Worm (Caenorhabditis elegans) whole organism, L4 larva: ENCODE results near the gene best-18.

Experiments
- D1046.2 ChIP-seq: fragments of 200-800 bp; sonication (Bioruptor generic); IDR thresholded peaks from 2 replicates; pipeline ENCODE4 v1.3.6; 2022; ENCODE audit warnings: missing genetic modification characterization, missing compliant biosample characterization
- F10B5.3 ChIP-seq: sonication (generic microtip); optimal IDR thresholded peaks from 2 replicates; lab custom pipeline; 2016; ENCODE audit warnings: mild to moderate bottlenecking, missing genetic modification characterization, missing compliant biosample characterization
- F26F4.8 ChIP-seq: fragments of 200-800 bp; sonication (Bioruptor generic); conservative IDR thresholded peaks from 2 replicates; pipeline ENCODE4 v1.3.6; 2022; ENCODE audit warnings: missing genetic modification characterization, missing compliant biosample characterization
- F37D6.2 ChIP-seq: sonication (generic microtip); optimal IDR thresholded peaks from 2 replicates; lab custom pipeline; 2016; ENCODE audit warnings: mild to moderate bottlenecking, missing genetic modification characterization, missing compliant biosample characterization
- F49E8.2 ChIP-seq: sonication (generic microtip); optimal IDR thresholded peaks from 2 replicates; lab custom pipeline; 2016; ENCODE audit warnings: missing compliant biosample characterization, mild to moderate bottlenecking, missing genetic modification characterization, borderline replicate concordance
- R02D3.7 ChIP-seq: fragments of 150-350 bp; sonication (generic microtip); optimal IDR thresholded peaks from 3 replicates; lab custom pipeline; 2014; ENCODE audit warnings: missing biosample characterization, missing genetic modification characterization
- Y48G9A.11 ChIP-seq: fragments of 200-800 bp; sonication (Bioruptor generic); IDR thresholded peaks from 2 replicates; pipeline ENCODE4 v1.3.6; 2022; ENCODE audit warnings: missing genetic modification reagents, missing genetic modification characterization, missing compliant biosample characterization
- aha-1 ChIP-seq: fragments of 150-350 bp; peaks from one replicate; lab custom pipeline; 2014; ENCODE audit warnings: missing biosample characterization, missing genetic modification characterization
- aly-2 ChIP-seq: sonication (generic microtip); optimal IDR thresholded peaks from 2 replicates; lab custom pipeline; 2018; ENCODE audit warnings: missing biosample characterization, missing genetic modification characterization
- ama-1 ChIP-seq: fragments of 150-350 bp; optimal IDR thresholded peaks from 2 replicates; lab custom pipeline; 2014; ENCODE audit warnings: inconsistent platforms, mixed read lengths
- attf-4 ChIP-seq: sonication (generic microtip); optimal IDR thresholded peaks from 3 replicates; lab custom pipeline; 2017; ENCODE audit warnings: missing biosample characterization, missing genetic modification characterization
- ceh-20 ChIP-seq: fragments of 200-800 bp; sonication (Bioruptor generic); IDR thresholded peaks from 2 replicates; pipeline ENCODE4 v1.3.6; 2022; ENCODE audit warnings: missing genetic modification reagents, missing genetic modification characterization, missing compliant biosample characterization
- ceh-32 ChIP-seq: sonication (generic microtip); optimal IDR thresholded peaks from 2 replicates; lab custom pipeline; 2016; ENCODE audit warnings: mild to moderate bottlenecking, missing genetic modification characterization, missing compliant biosample characterization; ENCODE audit not compliant: poor library complexity
- ceh-62 ChIP-seq: sonication (generic microtip); optimal IDR thresholded peaks from 2 replicates; lab custom pipeline; 2017; ENCODE audit warnings: missing biosample characterization, missing genetic modification characterization
- ces-1 ChIP-seq: fragments of 150-350 bp; sonication (generic microtip); optimal IDR thresholded peaks from 4 replicates; lab custom pipeline; 2014; ENCODE audit warnings: missing biosample characterization, missing genetic modification reagents, missing genetic modification characterization
- ctbp-1 ChIP-seq: fragments of 200-800 bp; sonication (Bioruptor generic); IDR thresholded peaks from 2 replicates; pipeline ENCODE4 v1.3.6; 2022; ENCODE audit warnings: missing genetic modification reagents, missing genetic modification characterization, missing compliant biosample characterization
- daf-12 ChIP-seq: fragments of 150-350 bp; optimal IDR thresholded peaks from 2 replicates; lab custom pipeline; 2014; ENCODE audit warnings: missing biosample characterization, missing genetic modification reagents, missing genetic modification characterization
- daf-19 ChIP-seq: fragments of 200-800 bp; sonication (Bioruptor generic); conservative IDR thresholded peaks from 2 replicates; pipeline ENCODE4 v1.3.6; 2022; ENCODE audit warnings: missing genetic modification characterization, missing compliant biosample characterization
- daf-8 ChIP-seq: fragments of 200-800 bp; sonication (Bioruptor generic); IDR thresholded peaks from 2 replicates; pipeline ENCODE4 v1.3.6; 2022; ENCODE audit warnings: missing genetic modification characterization, missing compliant biosample characterization
- dmd-9 ChIP-seq: fragments of 200-800 bp; sonication (Bioruptor generic); IDR thresholded peaks from 2 replicates; pipeline ENCODE4 v1.3.6; 2022; ENCODE audit warnings: missing genetic modification reagents, missing genetic modification characterization, missing compliant biosample characterization
- dpl-1 ChIP-seq: fragments of 150-350 bp; optimal IDR thresholded peaks from 2 replicates; lab custom pipeline; 2014; ENCODE audit warnings: missing biosample characterization, missing genetic modification reagents, missing genetic modification characterization
- dve-1 ChIP-seq: sonication (generic microtip); optimal IDR thresholded peaks from 2 replicates; lab custom pipeline; 2017; ENCODE audit warnings: antibody characterized with exemption, mild to moderate bottlenecking, missing genetic modification characterization, missing compliant biosample characterization; ENCODE audit not compliant: insufficient read depth
- egl-43 ChIP-seq: fragments of 200-800 bp; sonication (Bioruptor generic); IDR thresholded peaks from 2 replicates; pipeline ENCODE4 v1.3.6; 2022; ENCODE audit warnings: missing genetic modification reagents, missing genetic modification characterization, missing compliant biosample characterization
- fkh-10 ChIP-seq: fragments of 150-350 bp; optimal IDR thresholded peaks from 2 replicates; lab custom pipeline; 2014; ENCODE audit warnings: missing biosample characterization, missing genetic modification reagents, missing genetic modification characterization
- fos-1 ChIP-seq: fragments of 150-350 bp; optimal IDR thresholded peaks from 2 replicates; lab custom pipeline; 2014; ENCODE audit warnings: missing biosample characterization, missing genetic modification characterization
- gei-8 ChIP-seq: fragments of 200-800 bp; sonication (Bioruptor generic); optimal IDR thresholded peaks from 2 replicates; lab custom pipeline; 2018; ENCODE audit warnings: mild to moderate bottlenecking, missing genetic modification characterization, missing compliant biosample characterization
- hlh-11 ChIP-seq: fragments of 200-800 bp; sonication (Bioruptor generic); optimal IDR thresholded peaks from 2 replicates; lab custom pipeline; 2018; ENCODE audit warnings: mild to moderate bottlenecking, missing genetic modification characterization, missing compliant biosample characterization
- hmg-1.1 ChIP-seq: fragments of 200-800 bp; sonication (Bioruptor generic); IDR thresholded peaks from 2 replicates; pipeline ENCODE4 v1.3.6; 2022; ENCODE audit warnings: missing genetic modification reagents, missing genetic modification characterization, missing compliant biosample characterization
- jun-1 ChIP-seq: fragments of 150-350 bp; optimal IDR thresholded peaks from 2 replicates; lab custom pipeline; 2014; ENCODE audit warnings: missing biosample characterization, missing genetic modification reagents, missing genetic modification characterization
- lin-1 ChIP-seq: fragments of 200-800 bp; sonication (Bioruptor generic); IDR thresholded peaks from 2 replicates; pipeline ENCODE4 v1.3.6; 2022; ENCODE audit warnings: missing genetic modification reagents, missing genetic modification characterization, missing compliant biosample characterization
- lin-13 ChIP-seq: fragments of 150-350 bp; optimal IDR thresholded peaks from 2 replicates; lab custom pipeline; 2014; ENCODE audit warnings: missing biosample characterization, missing genetic modification reagents, missing genetic modification characterization
- lin-29 ChIP-seq: fragments of 200-800 bp; sonication (Bioruptor generic); IDR thresholded peaks from 2 replicates; pipeline ENCODE4 v1.3.6; 2022; ENCODE audit warnings: missing genetic modification reagents, missing genetic modification characterization, missing compliant biosample characterization
- lir-3 ChIP-seq: sonication (generic microtip); optimal IDR thresholded peaks from 2 replicates; lab custom pipeline; 2016; ENCODE audit warnings: mild to moderate bottlenecking, missing genetic modification characterization, missing compliant biosample characterization
- lsy-2 ChIP-seq, 2 experiments: fragments of 150-350 bp in 1 of 2; sonication (generic microtip) in 1 of 2; optimal IDR thresholded peaks; 2 replicates each; lab custom pipeline; 2014 to 2017; ENCODE audit warnings: missing biosample characterization in 2 of 2, missing genetic modification characterization in 2 of 2
- mep-1 ChIP-seq: fragments of 150-350 bp; sonication (generic microtip); optimal IDR thresholded peaks from 3 replicates; lab custom pipeline; 2014; ENCODE audit warnings: missing biosample characterization, missing genetic modification characterization
- mes-2 ChIP-seq: sonication (generic microtip); optimal IDR thresholded peaks from 2 replicates; lab custom pipeline; 2016; ENCODE audit warnings: missing genotype, mild to moderate bottlenecking, missing genetic modification characterization, missing compliant biosample characterization; ENCODE audit not compliant: poor library complexity, severe bottlenecking
- nhr-10 ChIP-seq: fragments of 150-350 bp; optimal IDR thresholded peaks from 2 replicates; lab custom pipeline; 2014; ENCODE audit warnings: missing biosample characterization, missing genetic modification characterization
- nhr-25 ChIP-seq: sonication (generic microtip); optimal IDR thresholded peaks from 2 replicates; lab custom pipeline; 2017; ENCODE audit warnings: missing genetic modification characterization, mild to moderate bottlenecking, missing compliant biosample characterization, antibody characterized with exemption, moderate library complexity, borderline replicate concordance; ENCODE audit not compliant: insufficient read depth
- nhr-41 ChIP-seq: fragments of 200-800 bp; sonication (Bioruptor generic); IDR thresholded peaks from 2 replicates; pipeline ENCODE4 v1.3.6; 2022; ENCODE audit warnings: missing genetic modification reagents, missing genetic modification characterization, missing compliant biosample characterization
- nhr-42 ChIP-seq: fragments of 200-800 bp; sonication (Bioruptor generic); IDR thresholded peaks from 2 replicates; pipeline ENCODE4 v1.3.6; 2022; ENCODE audit warnings: missing genetic modification characterization, missing compliant biosample characterization
- pha-4 ChIP-seq, 2 experiments: fragments of 150-350 bp in 1 of 2; fragments of 200-800 bp in 1 of 2; sonication (Bioruptor generic) in 1 of 2; IDR thresholded peaks in 1 of 2; optimal IDR thresholded peaks in 1 of 2; 2 replicates each; pipeline versions ENCODE4 v1.3.6 to Lab custom; 2014 to 2022; ENCODE audit warnings: missing genetic modification characterization in 2 of 2, missing genetic modification reagents in 2 of 2, missing biosample characterization in 1 of 2, missing compliant biosample characterization in 1 of 2
- rbr-2 ChIP-seq: sonication (generic microtip); optimal IDR thresholded peaks from 2 replicates; lab custom pipeline; 2016; ENCODE audit warnings: missing genotype, missing genetic modification characterization, missing compliant biosample characterization
- saeg-2 ChIP-seq: fragments of 200-800 bp; sonication (Bioruptor generic); IDR thresholded peaks from 2 replicates; pipeline ENCODE4 v1.3.6; 2022; ENCODE audit warnings: missing genetic modification reagents, missing genetic modification characterization, missing compliant biosample characterization
- snpc-4 ChIP-seq: fragments of 150-350 bp; optimal IDR thresholded peaks from 2 replicates; lab custom pipeline; 2014; ENCODE audit warnings: missing biosample characterization, missing genetic modification characterization
- spr-1 ChIP-seq: sonication (generic microtip); optimal IDR thresholded peaks from 2 replicates; lab custom pipeline; 2016; ENCODE audit warnings: mild to moderate bottlenecking, missing genetic modification characterization, missing compliant biosample characterization
- spr-3 ChIP-seq: fragments of 200-800 bp; sonication (Bioruptor generic); optimal IDR thresholded peaks from 2 replicates; lab custom pipeline; 2018; ENCODE audit warnings: mild to moderate bottlenecking, missing genetic modification characterization, missing compliant biosample characterization
- tag-97 ChIP-seq: fragments of 200-800 bp; sonication (Bioruptor generic); IDR thresholded peaks from 2 replicates; pipeline ENCODE4 v1.3.6; 2022; ENCODE audit warnings: missing genetic modification characterization, missing compliant biosample characterization
- zag-1 ChIP-seq: fragments of 150-350 bp; optimal IDR thresholded peaks from 2 replicates; lab custom pipeline; 2014; ENCODE audit warnings: missing biosample characterization, missing genetic modification characterization
- zip-2 ChIP-seq: fragments of 150-350 bp; optimal IDR thresholded peaks from 2 replicates; lab custom pipeline; 2014; ENCODE audit warnings: missing biosample characterization, missing genetic modification characterization

Gene best-18

DNA sequence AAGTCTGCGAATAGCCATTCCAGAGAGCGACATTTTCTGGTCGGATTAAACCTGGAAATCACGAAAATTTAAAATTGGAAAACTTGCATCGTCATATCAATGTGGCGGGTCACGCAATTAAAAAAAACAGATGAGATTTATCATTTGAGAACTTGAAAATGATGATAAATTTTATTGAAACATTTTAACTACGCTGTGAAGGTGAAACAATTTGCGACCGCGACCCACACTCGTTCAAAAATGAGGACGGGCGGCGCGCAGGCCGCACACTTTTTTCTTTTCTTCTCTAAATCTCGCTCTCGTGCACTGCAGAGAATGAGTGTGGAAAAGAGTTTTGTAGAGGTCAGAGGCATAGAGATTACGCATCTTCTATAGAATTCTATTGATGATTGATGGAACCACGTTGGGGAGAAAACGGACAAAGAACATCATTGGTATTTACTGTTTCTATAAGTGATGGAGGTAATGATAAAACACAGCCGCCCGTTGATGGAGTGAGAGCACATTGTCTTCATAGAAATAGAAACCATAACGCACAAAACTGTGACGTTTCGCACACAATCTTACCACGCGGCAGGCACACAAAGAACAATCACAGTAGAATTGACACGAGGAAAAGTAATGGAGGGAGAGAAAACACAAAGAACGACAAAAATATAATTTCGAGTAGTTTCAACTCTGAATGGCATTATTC, 4.5 kb downstream of the best-18 start, which contains the start of gene cts-1 (continued):
- TF ChIP-seq ces-1 (GFP tag; lab: Kevin White, UChicago) (no peak), F49E8.2 (no peak), zip-2 (peak; percentile 30), lin-1 (GFP tag; lab: Robert Waterston, UW) (no peak), rbr-2 (tag; lab: Kevin White, UChicago) (peak; percentile 70), nhr-25 (tag; lab: Kevin White, UChicago) (peak; percentile 50), spr-3 (no peak)

DNA sequence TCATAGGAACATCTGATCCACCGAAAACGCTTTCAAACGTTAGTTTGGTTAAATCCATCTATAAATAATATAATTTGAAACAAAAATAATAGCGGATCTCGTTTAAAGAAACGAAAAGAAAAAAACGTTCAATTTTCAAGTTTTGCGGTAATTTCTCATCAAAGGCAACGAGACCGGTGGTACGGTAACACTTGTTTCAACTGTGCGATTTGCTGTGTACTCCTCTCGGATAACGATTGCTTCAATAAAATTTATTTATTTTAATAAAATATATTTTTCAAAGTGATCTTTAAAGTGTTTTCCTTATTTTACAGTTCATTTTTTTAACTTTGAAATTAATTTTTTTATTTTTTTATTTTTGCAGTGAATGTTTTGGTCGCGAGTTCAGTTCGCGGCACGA, 6.4 kb downstream of the best-18 start, which contains the start of the genes rde-4 and cox-14:
rde-4 (minus strand) TSS at position 60 of the 400 bp plus-strand sequence.
cox-14 (plus strand) TSS at position 356 of the 400 bp plus-strand sequence.
- no peak for TF ChIP-seq nhr-41
- no peak for TF ChIP-seq ceh-62 (tag; lab: Kevin White, UChicago)
- TF ChIP-seq D1046.2 (GFP tag; lab: Robert Waterston, UW) = no peak
- no peak for TF ChIP-seq nhr-25 (tag; lab: Kevin White, UChicago)
- TF ChIP-seq fkh-10 (GFP tag; lab: Kevin White, UChicago) = peak; percentile 23
- TF ChIP-seq F37D6.2 = peak; percentile 30
- no peak for TF ChIP-seq daf-8
- TF ChIP-seq dmd-9 (GFP tag; lab: Robert Waterston, UW) = no peak
- TF ChIP-seq Y48G9A.11 (GFP tag; lab: Robert Waterston, UW) = no peak
- TF ChIP-seq mep-1 (tag; lab: Kevin White, UChicago) = peak; percentile 89
- no peak for TF ChIP-seq spr-1 (tag; lab: Kevin White, UChicago)
- no peak for TF ChIP-seq lin-29 (GFP tag; lab: Robert Waterston, UW)
- TF ChIP-seq ama-1 (lab: Kevin White, UChicago) = peak; percentile 18
- TF ChIP-seq pha-4 (GFP tag; IDR thresholded peaks at IDR 0.05; lab: Robert Waterston, UW) = no peak
- TF ChIP-seq pha-4 (tag; optimal IDR thresholded peaks at IDR 0.05; lab: Kevin White, UChicago) = peak; percentile 57
- TF ChIP-seq dpl-1 = peak; percentile 93
- TF ChIP-seq R02D3.7 = no peak
- TF ChIP-seq nhr-10 (tag; lab: Kevin White, UChicago) = no peak
- TF ChIP-seq hmg-1.1 = no peak
- TF ChIP-seq ctbp-1 (GFP tag; lab: Robert Waterston, UW) = no peak
- no peak for TF ChIP-seq ceh-20 (GFP tag; lab: Robert Waterston, UW)
- TF ChIP-seq attf-4 (tag; lab: Kevin White, UChicago) = no peak
- no peak for TF ChIP-seq gei-8
- no peak for TF ChIP-seq tag-97 (GFP tag; lab: Robert Waterston, UW)
- TF ChIP-seq saeg-2 (GFP tag; lab: Robert Waterston, UW) = no peak
- TF ChIP-seq daf-19 (GFP tag; lab: Robert Waterston, UW) = no peak
- no peak for TF ChIP-seq snpc-4
- peak; percentile 78 for TF ChIP-seq dve-1 (tag; lab: Kevin White, UChicago)
- TF ChIP-seq lir-3 = no peak
- no peak for TF ChIP-seq hlh-11 (tag; lab: Kevin White, UChicago)
- peak; percentile 64 for TF ChIP-seq aha-1 (tag; lab: Kevin White, UChicago)
- TF ChIP-seq aly-2 = no peak
- peak; percentile 68 for TF ChIP-seq lin-13
- no peak for TF ChIP-seq ces-1 (GFP tag; lab: Kevin White, UChicago)
- TF ChIP-seq ceh-32 (tag; lab: Kevin White, UChicago) = no peak
- TF ChIP-seq F26F4.8 (GFP tag; lab: Robert Waterston, UW) = no peak
- TF ChIP-seq jun-1 (tag; lab: Kevin White, UChicago) = no peak
- TF ChIP-seq egl-43 = no peak
- no peak for TF ChIP-seq fos-1 (tag; lab: Kevin White, UChicago)
- TF ChIP-seq zag-1 (tag; lab: Kevin White, UChicago) = no peak
- no peak for TF ChIP-seq mes-2 (tag; lab: Kevin White, UChicago)
- no peak for TF ChIP-seq nhr-42 (GFP tag; lab: Robert Waterston, UW)
- TF ChIP-seq daf-12 (tag; lab: Kevin White, UChicago) = no peak
- TF ChIP-seq F10B5.3 (tag; lab: Kevin White, UChicago) = no peak
- peak; percentile 96 to 100 for TF ChIP-seq lsy-2 (tag; optimal IDR thresholded peaks at IDR 0.05; lab: Kevin White, UChicago)
